Worm (Caenorhabditis elegans) whole organism, mixed stage, embryonic: ENCODE results near the gene Y54F10AM.11.

Experiments used
- M03D4.4 ChIP-seq: sonication (generic microtip); optimal IDR thresholded peaks from 2 replicates; lab custom pipeline; 2017; ENCODE audit warnings: mild to moderate bottlenecking, missing genetic modification characterization, missing compliant biosample characterization
- bed-3 ChIP-seq: fragments of 200-800 bp; sonication (Bioruptor generic); optimal IDR thresholded peaks from 3 replicates; lab custom pipeline; 2018; ENCODE audit warnings: mild to moderate bottlenecking, missing genetic modification characterization, moderate library complexity, missing compliant biosample characterization
- ceh-39 ChIP-seq: fragments of 150-350 bp; optimal IDR thresholded peaks from 2 replicates; lab custom pipeline; 2014; ENCODE audit warnings: missing biosample characterization, missing genetic modification characterization
- ceh-43 ChIP-seq: fragments of 200-800 bp; sonication (Bioruptor generic); optimal IDR thresholded peaks from 2 replicates; lab custom pipeline; 2018; ENCODE audit warnings: mild to moderate bottlenecking, missing genetic modification characterization, moderate library complexity, missing compliant biosample characterization
- ces-1 ChIP-seq: fragments of 150-350 bp; optimal IDR thresholded peaks from 2 replicates; lab custom pipeline; 2014; ENCODE audit warnings: missing biosample characterization, missing genetic modification reagents, missing genetic modification characterization
- cnd-1 ChIP-seq: fragments of 200-800 bp; sonication (Bioruptor generic); optimal IDR thresholded peaks from 2 replicates; lab custom pipeline; 2018; ENCODE audit warnings: mild to moderate bottlenecking, missing genetic modification characterization, missing compliant biosample characterization
- drap-1 ChIP-seq: fragments of 200-800 bp; sonication (Bioruptor generic); optimal IDR thresholded peaks from 3 replicates; lab custom pipeline; 2018; ENCODE audit warnings: mild to moderate bottlenecking, missing genetic modification characterization, missing compliant biosample characterization
- elt-1 ChIP-seq: sonication (generic microtip); optimal IDR thresholded peaks from 2 replicates; lab custom pipeline; 2017; ENCODE audit warnings: missing genetic modification characterization, mild to moderate bottlenecking, missing compliant biosample characterization, antibody characterized with exemption, moderate library complexity, borderline replicate concordance; ENCODE audit not compliant: insufficient read depth
- elt-3 ChIP-seq: fragments of 150-350 bp; optimal IDR thresholded peaks from 2 replicates; lab custom pipeline; 2014; ENCODE audit warnings: missing biosample characterization, missing genetic modification characterization
- flh-1 ChIP-seq: fragments of 200-800 bp; sonication (Bioruptor generic); optimal IDR thresholded peaks from 2 replicates; lab custom pipeline; 2018; ENCODE audit warnings: mild to moderate bottlenecking, missing genetic modification characterization, moderate library complexity, missing compliant biosample characterization
- ham-2 ChIP-seq: fragments of 200-800 bp; sonication (Bioruptor generic); optimal IDR thresholded peaks from 2 replicates; lab custom pipeline; 2018; ENCODE audit warnings: mild to moderate bottlenecking, missing genetic modification characterization, missing compliant biosample characterization
- hlh-1 ChIP-seq: fragments of 150-350 bp; optimal IDR thresholded peaks from 2 replicates; lab custom pipeline; 2014; ENCODE audit warnings: missing biosample characterization, missing genetic modification reagents, missing genetic modification characterization
- lin-13 ChIP-seq: fragments of 150-350 bp; optimal IDR thresholded peaks from 2 replicates; lab custom pipeline; 2014; ENCODE audit warnings: missing biosample characterization, missing genetic modification characterization
- lin-32 ChIP-seq: fragments of 200-800 bp; sonication (Bioruptor generic); optimal IDR thresholded peaks from 2 replicates; lab custom pipeline; 2018; ENCODE audit warnings: mild to moderate bottlenecking, missing genetic modification characterization, missing compliant biosample characterization
- lsy-2 ChIP-seq: fragments of 150-350 bp; optimal IDR thresholded peaks from 2 replicates; lab custom pipeline; 2014; ENCODE audit warnings: missing biosample characterization, missing genetic modification characterization
- mab-5 ChIP-seq: fragments of 150-350 bp; optimal IDR thresholded peaks from 2 replicates; lab custom pipeline; 2014; ENCODE audit warnings: missing biosample characterization, missing genetic modification characterization
- mep-1 ChIP-seq: fragments of 150-350 bp; optimal IDR thresholded peaks from 2 replicates; lab custom pipeline; 2017; ENCODE audit warnings: missing biosample characterization, missing genetic modification reagents, missing genetic modification characterization, inconsistent platforms
- mls-2 ChIP-seq: sonication (generic microtip); optimal IDR thresholded peaks from 2 replicates; lab custom pipeline; 2016; ENCODE audit warnings: mild to moderate bottlenecking, missing genetic modification characterization, moderate library complexity, missing compliant biosample characterization
- nhr-12 ChIP-seq: fragments of 150-350 bp; optimal IDR thresholded peaks from 2 replicates; lab custom pipeline; 2014; ENCODE audit warnings: missing biosample characterization, missing genetic modification characterization
- nhr-2 ChIP-seq: fragments of 150-350 bp; optimal IDR thresholded peaks from 2 replicates; lab custom pipeline; 2014; ENCODE audit warnings: missing biosample characterization, missing genetic modification characterization
- nhr-237 ChIP-seq: fragments of 150-350 bp; optimal IDR thresholded peaks from 2 replicates; lab custom pipeline; 2014; ENCODE audit warnings: missing biosample characterization, missing genetic modification characterization
- nhr-28 ChIP-seq: fragments of 150-350 bp; optimal IDR thresholded peaks from 2 replicates; lab custom pipeline; 2014; ENCODE audit warnings: missing biosample characterization, missing genetic modification characterization
- nhr-76 ChIP-seq: sonication (generic microtip); optimal IDR thresholded peaks from 2 replicates; lab custom pipeline; 2017; ENCODE audit warnings: missing biosample characterization, missing genetic modification characterization
- pha-4 ChIP-seq: fragments of 150-350 bp; optimal IDR thresholded peaks from 2 replicates; lab custom pipeline; 2018; ENCODE audit warnings: missing biosample characterization, missing genetic modification reagents, missing genetic modification characterization
- sem-2 ChIP-seq: fragments of 200-800 bp; sonication (Bioruptor generic); optimal IDR thresholded peaks from 2 replicates; lab custom pipeline; 2018; ENCODE audit warnings: mild to moderate bottlenecking, missing genetic modification characterization, missing compliant biosample characterization
- snpc-4 ChIP-seq: fragments of 150-350 bp; optimal IDR thresholded peaks from 2 replicates; lab custom pipeline; 2014; ENCODE audit warnings: missing biosample characterization, missing genetic modification characterization
- sptf-1 ChIP-seq: sonication (generic microtip); optimal IDR thresholded peaks from 2 replicates; lab custom pipeline; 2017; ENCODE audit warnings: mild to moderate bottlenecking, missing genetic modification characterization, moderate library complexity, missing compliant biosample characterization
- tbx-8 ChIP-seq: fragments of 200-800 bp; sonication (Bioruptor generic); optimal IDR thresholded peaks from 2 replicates; lab custom pipeline; 2018; ENCODE audit warnings: mild to moderate bottlenecking, missing genetic modification characterization, moderate library complexity, missing compliant biosample characterization
- unc-120 ChIP-seq: sonication (generic microtip); optimal IDR thresholded peaks from 2 replicates; lab custom pipeline; 2017; ENCODE audit warnings: missing genetic modification characterization, missing compliant biosample characterization; ENCODE audit not compliant: poor library complexity, severe bottlenecking
- unc-39 ChIP-seq: fragments of 150-350 bp; optimal IDR thresholded peaks from 2 replicates; lab custom pipeline; 2014; ENCODE audit warnings: missing biosample characterization, missing genetic modification characterization
- unc-62 ChIP-seq: fragments of 150-350 bp; optimal IDR thresholded peaks from 2 replicates; lab custom pipeline; 2014; ENCODE audit warnings: missing biosample characterization, missing genetic modification reagents, missing genetic modification characterization
- zip-8 ChIP-seq: fragments of 150-350 bp; optimal IDR thresholded peaks from 2 replicates; lab custom pipeline; 2014; ENCODE audit warnings: missing biosample characterization, missing genetic modification characterization
- ztf-11 ChIP-seq: fragments of 150-350 bp; optimal IDR thresholded peaks from 2 replicates; lab custom pipeline; 2014; ENCODE audit warnings: missing biosample characterization, missing genetic modification characterization

Y54F10AM.11 gene

ce11 chrIII:2553579-2553978 is 10.2 kb downstream of the Y54F10AM.11 start:
- no peak for TF ChIP-seq ztf-11
- TF ChIP-seq lin-32 (GFP tag; lab: Kevin White, UChicago) = no peak
- TF ChIP-seq sptf-1 = no peak
- TF ChIP-seq ceh-43 (GFP tag; lab: Kevin White, UChicago) = no peak
- no peak for TF ChIP-seq lin-13 (tag; lab: Kevin White, UChicago)
- no peak for TF ChIP-seq mep-1 (tag; lab: Kevin White, UChicago)
- no peak for TF ChIP-seq unc-120 (tag; lab: Kevin White, UChicago)
- TF ChIP-seq cnd-1 (tag; lab: Kevin White, UChicago) = no peak
- TF ChIP-seq mab-5 (tag; lab: Kevin White, UChicago) = no peak
- TF ChIP-seq flh-1 = no peak
- no peak for TF ChIP-seq nhr-28 (tag; lab: Kevin White, UChicago)
- no peak for TF ChIP-seq bed-3 (GFP tag; lab: Kevin White, UChicago)
- no peak for TF ChIP-seq tbx-8 (GFP tag; lab: Kevin White, UChicago)
- no peak for TF ChIP-seq drap-1 (GFP tag; lab: Kevin White, UChicago)
- TF ChIP-seq ceh-39 (tag; lab: Kevin White, UChicago) = no peak
- TF ChIP-seq unc-39 (tag; lab: Kevin White, UChicago) = no peak
- no peak for TF ChIP-seq M03D4.4 (tag; lab: Kevin White, UChicago)
- TF ChIP-seq nhr-12 (tag; lab: Kevin White, UChicago) = no peak

ce11 chrIII:2552382-2552781 is 11.4 kb downstream of the Y54F10AM.11 start:
- TF ChIP-seq ces-1 = peak; percentile 93
- TF ChIP-seq pha-4 = no peak

- TF ChIP-seq flh-1 (no peak), cnd-1 (tag; lab: Kevin White, UChicago) (no peak), zip-8 (tag; lab: Kevin White, UChicago) (peak; percentile 94)
- TF ChIP-seq, all 35 proteins: peak for 1
Measured at ce11 chrIII:2551981-2552380, 11.8 kb downstream of the Y54F10AM.11 start.

ce11 chrIII:2549620-2550019 is 14.2 kb downstream of the Y54F10AM.11 start, which contains the start of gene feh-1:
Gene feh-1, plus strand, starts transcription at chrIII:2549920.
- TF ChIP-seq mls-2 (tag; lab: Kevin White, UChicago) = no peak
- no peak for TF ChIP-seq ceh-43 (GFP tag; lab: Kevin White, UChicago)
- no peak for TF ChIP-seq tbx-8 (GFP tag; lab: Kevin White, UChicago)
- no peak for TF ChIP-seq hlh-1 (tag; lab: Kevin White, UChicago)
- no peak for TF ChIP-seq lin-13 (tag; lab: Kevin White, UChicago)
- no peak for TF ChIP-seq snpc-4
- TF ChIP-seq mep-1 (tag; lab: Kevin White, UChicago) = no peak
- TF ChIP-seq sptf-1 = no peak
- no peak for TF ChIP-seq flh-1
- TF ChIP-seq cnd-1 (tag; lab: Kevin White, UChicago) = no peak

- TF ChIP-seq tbx-8 (GFP tag; lab: Kevin White, UChicago) (no peak), unc-62 (GFP tag; lab: Kevin White, UChicago) (no peak), flh-1 (no peak), nhr-2 (tag; lab: Kevin White, UChicago) (no peak), snpc-4 (no peak), ham-2 (no peak), mep-1 (tag; lab: Kevin White, UChicago) (no peak), bed-3 (GFP tag; lab: Kevin White, UChicago) (no peak), ceh-43 (GFP tag; lab: Kevin White, UChicago) (no peak), ceh-39 (tag; lab: Kevin White, UChicago) (no peak), sem-2 (no peak), nhr-76 (tag; lab: Kevin White, UChicago) (no peak), lsy-2 (tag; lab: Kevin White, UChicago) (no peak), M03D4.4 (tag; lab: Kevin White, UChicago) (no peak), lin-32 (GFP tag; lab: Kevin White, UChicago) (no peak), nhr-237 (tag; lab: Kevin White, UChicago) (no peak)
Measured at ce11 chrIII:2546298-2546697, 17.5 kb downstream of the Y54F10AM.11 start.

- no peak for TF ChIP-seq snpc-4
- no peak for TF ChIP-seq mls-2 (tag; lab: Kevin White, UChicago)
- TF ChIP-seq drap-1 (GFP tag; lab: Kevin White, UChicago) = no peak
- no peak for TF ChIP-seq lin-32 (GFP tag; lab: Kevin White, UChicago)
- no peak for TF ChIP-seq unc-120 (tag; lab: Kevin White, UChicago)
- TF ChIP-seq tbx-8 (GFP tag; lab: Kevin White, UChicago) = no peak
- TF ChIP-seq ztf-11 = no peak
- TF ChIP-seq elt-3 (tag; lab: Kevin White, UChicago) = no peak
- TF ChIP-seq M03D4.4 (tag; lab: Kevin White, UChicago) = no peak
- TF ChIP-seq mep-1 (tag; lab: Kevin White, UChicago) = no peak
- no peak for TF ChIP-seq bed-3 (GFP tag; lab: Kevin White, UChicago)
- no peak for TF ChIP-seq nhr-28 (tag; lab: Kevin White, UChicago)
- TF ChIP-seq elt-1 (tag; lab: Kevin White, UChicago) = no peak
Measured at ce11 chrIII:2540520-2540919, 23.3 kb downstream of the Y54F10AM.11 start.
